Fruit fly (Drosophila melanogaster): Measurements from ENCODE around the gene Axs.

Gene Axs

dm6 chrX:16637594-16638485 lies 45.9 kb downstream of the Axs start, which contains the start of gene RpS19a (continued):
- TF ChIP-seq sc (optimal IDR thresholded peaks at IDR 0.05) (no peak), sc (GFP tag; optimal IDR thresholded peaks at IDR 0.05) (peak; percentile 80), dm (GFP tag; optimal IDR thresholded peaks at IDR 0.05) (peak; percentile 85), CG9817 (tag; optimal IDR thresholded peaks at IDR 0.05) (peak; percentile 67), Ssrp (tag; optimal IDR thresholded peaks at IDR 0.05) (peak; percentile 21), oc (tag; optimal IDR thresholded peaks at IDR 0.05) (no peak), tll (GFP tag; optimal IDR thresholded peaks at IDR 0.05) (peak in 1 of 2 experiments; percentile 85), CG14667 (GFP tag; IDR thresholded peaks at IDR 0.05) (no peak; the same call in 1 of the 2 replicates), Hmr (GFP tag; optimal IDR thresholded peaks at IDR 0.05) (peak; percentile 88), CG8944 (GFP tag; optimal IDR thresholded peaks at IDR 0.05) (no peak), Hr51 (GFP tag; optimal IDR thresholded peaks at IDR 0.05) (peak; percentile 49 to 50), HLH4C (GFP tag; IDR thresholded peaks at IDR 0.05; ENCODE audit: partially characterized antibody) (0 out of 3 replicates have a peak, but pooled peaks have one; percentile 58), btn (GFP tag; optimal IDR thresholded peaks at IDR 0.05) (peak; percentile 43), CG12071 (GFP tag; optimal IDR thresholded peaks at IDR 0.05) (peak; percentile 92), Taf1 (GFP tag; IDR thresholded peaks at IDR 0.05) (peak; percentile 21; the same call in 1 of the 2 replicates), yki (optimal IDR thresholded peaks at IDR 0.05) (no peak), tna (GFP tag; IDR thresholded peaks at IDR 0.05; ENCODE audit: partially characterized antibody) (no peak), CG11085 (GFP tag; IDR thresholded peaks at IDR 0.05) (peak; percentile 76), CG13287 (GFP tag; IDR thresholded peaks at IDR 0.05; ENCODE audit: partially characterized antibody) (no peak), Ets65A (GFP tag) (peak; percentile 53), CG17912 (GFP tag; optimal IDR thresholded peaks at IDR 0.05) (peak; percentile 94), Elba2 (GFP tag; optimal IDR thresholded peaks at IDR 0.05) (no peak), Dip2 (GFP tag; IDR thresholded peaks at IDR 0.05) (no peak), repo (GFP tag; optimal IDR thresholded peaks at IDR 0.05) (peak; percentile 30), lilli (GFP tag; optimal IDR thresholded peaks at IDR 0.05) (peak; percentile 48), Hmx (GFP tag; optimal IDR thresholded peaks at IDR 0.05) (no peak), tup (GFP tag; optimal IDR thresholded peaks at IDR 0.05) (no peak), CG2202 (tag; optimal IDR thresholded peaks at IDR 0.05) (peak; percentile 45), bbx (GFP tag; IDR thresholded peaks at IDR 0.05; ENCODE audit: partially characterized antibody) (peak; percentile 11), Dip3 (GFP tag; optimal IDR thresholded peaks at IDR 0.05) (peak; percentile 17), sug (tag; optimal IDR thresholded peaks at IDR 0.05) (peak; percentile 78), pzg (GFP tag; optimal IDR thresholded peaks at IDR 0.05) (no peak), Myb (GFP tag; optimal IDR thresholded peaks at IDR 0.05) (peak; percentile 5), stc (GFP tag; IDR thresholded peaks at IDR 0.05) (peak; percentile 64), CG15073 (GFP tag; optimal IDR thresholded peaks at IDR 0.05) (no peak), Lhr (GFP tag; optimal IDR thresholded peaks at IDR 0.05) (peak; percentile 55), CG13894 (tag; optimal IDR thresholded peaks at IDR 0.05) (peak; percentile 75), CG14441 (GFP tag; IDR thresholded peaks at IDR 0.05) (peak; percentile 39; the same call in 1 of the 2 replicates), CG6813 (GFP tag; optimal IDR thresholded peaks at IDR 0.05) (peak; percentile 88), CG18619 (GFP tag; optimal IDR thresholded peaks at IDR 0.05) (peak; percentile 87), CG13296 (GFP tag; optimal IDR thresholded peaks at IDR 0.05) (peak; percentile 90), Nf-YC (tag; optimal IDR thresholded peaks at IDR 0.05) (peak; percentile 66), fd64A (GFP tag; optimal IDR thresholded peaks at IDR 0.05) (peak; percentile 87), Mrtf (GFP tag; IDR thresholded peaks at IDR 0.05) (peak; percentile 66; the same call in 2 of the 3 replicates), B-H2 (GFP tag; optimal IDR thresholded peaks at IDR 0.05) (peak; percentile 92), rib (GFP tag; IDR thresholded peaks at IDR 0.05) (peak; percentile 56), gem (tag; optimal IDR thresholded peaks at IDR 0.05) (peak; percentile 58), CG13123 (GFP tag; optimal IDR thresholded peaks at IDR 0.05) (peak; percentile 91)

Data from whole organism, embryonic.